Worm (Caenorhabditis elegans): Measurements from ENCODE around the gene lev-9.

lev-9 gene

DNA sequence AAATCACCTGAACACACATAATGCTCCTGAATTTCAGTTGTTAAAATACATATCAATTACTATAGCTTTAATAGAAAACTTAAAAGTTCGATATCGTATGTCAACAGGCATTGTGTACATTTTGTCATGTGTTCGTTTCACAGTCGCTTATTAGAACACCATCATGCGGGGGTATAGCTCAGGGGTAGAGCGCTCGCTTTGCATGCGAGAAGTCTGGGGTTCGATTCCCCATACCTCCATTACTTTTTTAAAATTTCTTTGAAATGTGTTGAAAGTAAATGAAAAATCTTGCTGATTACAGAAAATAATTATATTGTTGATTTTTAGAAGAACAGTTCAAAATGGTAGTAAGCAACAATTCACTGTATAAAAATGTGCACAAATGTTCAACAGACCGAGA, 5.4 kb downstream of the lev-9 start (continued):
- TF ChIP-seq ceh-82 (tag; optimal IDR thresholded peaks at IDR 0.05) (no peak), lir-3 (tag; optimal IDR thresholded peaks at IDR 0.05) (peak; percentile 32), nhr-28 (tag; optimal IDR thresholded peaks at IDR 0.05) (peak; percentile 6), jun-1 (tag; optimal IDR thresholded peaks at IDR 0.05) (no peak), lin-29 (GFP tag; IDR thresholded peaks at IDR 0.05) (0 out of 2 replicates have a peak, but pooled peaks have one; percentile 15), madf-5 (GFP tag; IDR thresholded peaks at IDR 0.05) (peak; percentile 49 to 60; a peak in 1 of 4 replicates), R02D3.7 (tag; optimal IDR thresholded peaks at IDR 0.05) (no peak), hif-1 (tag; optimal IDR thresholded peaks at IDR 0.05) (no peak), nhr-10 (tag; optimal IDR thresholded peaks at IDR 0.05) (no peak), T26A8.4 (GFP tag; IDR thresholded peaks at IDR 0.05) (peak; percentile 69), zag-1 (tag; optimal IDR thresholded peaks at IDR 0.05) (no peak), dpl-1 (GFP tag; optimal IDR thresholded peaks at IDR 0.05) (peak; percentile 35), daf-12 (tag; optimal IDR thresholded peaks at IDR 0.05) (no peak), cey-2 (tag; optimal IDR thresholded peaks at IDR 0.05; ENCODE audit: borderline replicate concordance, insufficient read depth) (no peak), mdl-1 (tag; optimal IDR thresholded peaks at IDR 0.05) (peak in 1 of 2 experiments; percentile 17), nhr-25 (tag; optimal IDR thresholded peaks at IDR 0.05; ENCODE audit: borderline replicate concordance, insufficient read depth) (peak; percentile 67), ama-1 (optimal IDR thresholded peaks at IDR 0.05) (no peak), lim-7 (GFP tag; IDR thresholded peaks at IDR 0.05) (peak; percentile 97), ceh-20 (GFP tag; IDR thresholded peaks at IDR 0.05) (0 out of 2 replicates have a peak, but pooled peaks have one; percentile 44), pha-4 (GFP tag; IDR thresholded peaks at IDR 0.05) (peak; percentile 92), pha-4 (tag; optimal IDR thresholded peaks at IDR 0.05) (no peak), aly-2 (tag; optimal IDR thresholded peaks at IDR 0.05) (no peak), mep-1 (tag; optimal IDR thresholded peaks at IDR 0.05) (no peak), tag-97 (GFP tag; IDR thresholded peaks at IDR 0.05) (no peak), D1046.2 (GFP tag; IDR thresholded peaks at IDR 0.05) (peak; percentile 77; the same call in 1 of the 2 replicates), ceh-32 (tag; optimal IDR thresholded peaks at IDR 0.05; ENCODE audit: poor library complexity) (peak; percentile 20), mxl-3 (GFP tag; optimal IDR thresholded peaks at IDR 0.05) (peak; percentile 18), lin-38 (GFP tag; IDR thresholded peaks at IDR 0.05) (no peak), ceh-28 (tag; optimal IDR thresholded peaks at IDR 0.05) (no peak), ztf-7 (tag; optimal IDR thresholded peaks at IDR 0.05) (no peak), F26F4.8 (GFP tag; conservative IDR thresholded peaks at IDR 0.05) (peak; percentile 87), hlh-11 (tag; optimal IDR thresholded peaks at IDR 0.05) (peak; percentile 32), F10B5.3 (tag; optimal IDR thresholded peaks at IDR 0.05) (no peak), lin-13 (GFP tag; optimal IDR thresholded peaks at IDR 0.05) (peak; percentile 39), lsy-2 (tag; optimal IDR thresholded peaks at IDR 0.05) (no peak), arid-1 (GFP tag; conservative IDR thresholded peaks at IDR 0.05) (peak; percentile 77), F49E8.2 (tag; optimal IDR thresholded peaks at IDR 0.05; ENCODE audit: borderline replicate concordance) (peak; percentile 21), daf-16 (GFP tag; optimal IDR thresholded peaks at IDR 0.05) (peak; percentile 30 to 87), daf-16 (tag; optimal IDR thresholded peaks at IDR 0.05) (peak; percentile 70), Y5F2A.4 (GFP tag; optimal IDR thresholded peaks at IDR 0.05) (peak; percentile 75), dmd-6 (GFP tag; IDR thresholded peaks at IDR 0.05) (peak; percentile 54), hlh-30 (tag; optimal IDR thresholded peaks at IDR 0.05; ENCODE audit: insufficient read depth) (peak; percentile 49), ztf-11 (tag; optimal IDR thresholded peaks at IDR 0.05) (no peak), ces-1 (GFP tag; optimal IDR thresholded peaks at IDR 0.05) (no peak), attf-4 (tag; optimal IDR thresholded peaks at IDR 0.05) (peak; percentile 17), lin-1 (GFP tag; IDR thresholded peaks at IDR 0.05) (peak; percentile 63; the same call in 1 of the 2 replicates), ZK546.5 (tag; optimal IDR thresholded peaks at IDR 0.05) (no peak), skn-1 (tag; optimal IDR thresholded peaks at IDR 0.05) (no peak), nhr-42 (GFP tag; IDR thresholded peaks at IDR 0.05) (peak; percentile 29; the same call in 1 of the 2 replicates), nhr-41 (GFP tag; IDR thresholded peaks at IDR 0.05) (peak; percentile 86), rbr-2 (tag; optimal IDR thresholded peaks at IDR 0.05) (peak; percentile 48), egl-43 (GFP tag; IDR thresholded peaks at IDR 0.05) (peak; percentile 93)
